Fruit fly (Drosophila melanogaster) whole organism, embryonic: ENCODE measurements around the gene drongo.

Experiments used
- CG10321 ChIP-seq: fragments of 200-800 bp; sonication (Bioruptor generic); IDR thresholded peaks from 2 replicates; pipeline ENCODE4 v1.3.6; 2022; ENCODE audit warnings: missing biosample characterization, missing genetic modification characterization
- CG11504 ChIP-seq: fragments of 200-800 bp; sonication (Bioruptor generic); optimal IDR thresholded peaks from 3 replicates; lab custom pipeline; 2019; ENCODE audit warnings: missing biosample characterization, mild to moderate bottlenecking, missing genetic modification characterization, moderate library complexity
- CG12071 ChIP-seq: fragments of 200-800 bp; sonication (Bioruptor generic); optimal IDR thresholded peaks from 3 replicates; lab custom pipeline; 2018; ENCODE audit warnings: missing biosample characterization, mild to moderate bottlenecking, missing genetic modification characterization
- CG12391 ChIP-seq: fragments of 200-800 bp; sonication (Bioruptor generic); optimal IDR thresholded peaks from 3 replicates; lab custom pipeline; 2018; ENCODE audit warnings: missing biosample characterization, mild to moderate bottlenecking, missing genetic modification characterization, moderate library complexity
- CG15073 ChIP-seq: fragments of 200-800 bp; sonication (Bioruptor generic); optimal IDR thresholded peaks from 2 replicates; lab custom pipeline; 2016; ENCODE audit warnings: missing biosample characterization, missing genetic modification characterization
- CG15696 ChIP-seq: fragments of 200-800 bp; sonication (Bioruptor generic); optimal IDR thresholded peaks from 2 replicates; lab custom pipeline; 2019; ENCODE audit warnings: missing biosample characterization, mild to moderate bottlenecking, missing genetic modification characterization, moderate library complexity
- CG16779 ChIP-seq: fragments of 200-800 bp; sonication (Bioruptor generic); IDR thresholded peaks from 2 replicates; pipeline ENCODE4 v1.3.6; 2022; ENCODE audit warnings: missing biosample characterization, missing genetic modification characterization
- CG16813 ChIP-seq: fragments of 200-800 bp; sonication (Bioruptor generic); IDR thresholded peaks from 3 replicates; pipeline ENCODE4 v1.3.6; 2022; ENCODE audit warnings: missing biosample characterization, missing genetic modification characterization; ENCODE audit not compliant: partially characterized antibody
- CG17385 ChIP-seq: fragments of 200-800 bp; sonication (Bioruptor generic); optimal IDR thresholded peaks from 3 replicates; lab custom pipeline; 2018; ENCODE audit warnings: missing biosample characterization, mild to moderate bottlenecking, missing genetic modification characterization
- CG18011 ChIP-seq: fragments of 200-800 bp; sonication (Bioruptor generic); optimal IDR thresholded peaks from 2 replicates; lab custom pipeline; 2017; ENCODE audit warnings: missing biosample characterization, missing genetic modification characterization, mild to moderate bottlenecking, moderate library complexity, missing genotype
- CG18476 ChIP-seq: fragments of 200-800 bp; sonication (Bioruptor generic); optimal IDR thresholded peaks from 2 replicates; lab custom pipeline; 2016; ENCODE audit warnings: missing biosample characterization, mild to moderate bottlenecking, missing genetic modification characterization
- CG2116 ChIP-seq: fragments of 200-800 bp; sonication (Bioruptor generic); optimal IDR thresholded peaks from 3 replicates; lab custom pipeline; 2018; ENCODE audit warnings: missing biosample characterization, mild to moderate bottlenecking, missing genetic modification characterization
- CG3995 ChIP-seq: fragments of 200-800 bp; sonication (Bioruptor generic); optimal IDR thresholded peaks from 3 replicates; lab custom pipeline; 2016; ENCODE audit warnings: missing biosample characterization, missing genetic modification characterization
- CG4424 ChIP-seq: fragments of 200-800 bp; sonication (Bioruptor generic); optimal IDR thresholded peaks from 3 replicates; lab custom pipeline; 2016; ENCODE audit warnings: missing biosample characterization, missing genetic modification characterization
- CG6254 ChIP-seq: fragments of 200-800 bp; sonication (Bioruptor generic); optimal IDR thresholded peaks from 3 replicates; lab custom pipeline; 2017; ENCODE audit warnings: mild to moderate bottlenecking, missing biosample characterization, missing genetic modification reagents, missing genetic modification characterization
- CG7987 ChIP-seq: fragments of 200-800 bp; sonication (Bioruptor generic); optimal IDR thresholded peaks from 2 replicates; lab custom pipeline; 2018; ENCODE audit warnings: missing biosample characterization, mild to moderate bottlenecking, missing genetic modification characterization, moderate library complexity
- D ChIP-seq, 2 experiments: fragments of 200-800 bp in 1 of 2; fragments of >200 bp in 1 of 2; sonication (Bioruptor generic) in 1 of 2; optimal IDR thresholded peaks; 2 replicates in 1 of 2; 3 replicates in 1 of 2; lab custom pipeline; 2017; ENCODE audit warnings: mild to moderate bottlenecking in 1 of 2, missing biosample characterization in 1 of 2, missing genetic modification characterization in 1 of 2, missing genetic modification reagents in 1 of 2
- Dip2 ChIP-seq: fragments of 200-800 bp; sonication (Bioruptor generic); IDR thresholded peaks from 2 replicates; pipeline ENCODE4 v1.3.6; 2022; ENCODE audit warnings: missing biosample characterization, missing genetic modification characterization
- Dp ChIP-seq: fragments of 200-800 bp; sonication (Bioruptor generic); optimal IDR thresholded peaks from 2 replicates; lab custom pipeline; 2018; ENCODE audit warnings: missing biosample characterization, mild to moderate bottlenecking, missing genetic modification characterization, moderate library complexity
- HLH54F ChIP-seq: fragments of 200-800 bp; sonication (Bioruptor generic); optimal IDR thresholded peaks from 3 replicates; lab custom pipeline; 2016; ENCODE audit warnings: missing biosample characterization, missing genetic modification characterization
- HLHmδ ChIP-seq: fragments of 200-800 bp; sonication (Bioruptor generic); optimal IDR thresholded peaks from 2 replicates; lab custom pipeline; 2018; ENCODE audit warnings: missing biosample characterization, mild to moderate bottlenecking, missing genetic modification characterization, moderate library complexity
- Hr78 ChIP-seq, 2 experiments: fragments of 200-800 bp in 1 of 2; fragments of >200 bp in 1 of 2; sonication (Bioruptor generic) in 1 of 2; optimal IDR thresholded peaks; 2 replicates each; lab custom pipeline; 2017 to 2019; ENCODE audit warnings: missing biosample characterization in 2 of 2, missing genetic modification characterization in 2 of 2, mild to moderate bottlenecking in 1 of 2, moderate library complexity in 1 of 2
- MBD-R2 ChIP-seq: fragments of 200-800 bp; sonication (Bioruptor generic); IDR thresholded peaks from 2 replicates; pipeline ENCODE4 v1.3.6; 2022; ENCODE audit warnings: missing biosample characterization, missing genetic modification characterization
- MTF-1 ChIP-seq: fragments of 200-800 bp; sonication (Bioruptor generic); optimal IDR thresholded peaks from 2 replicates; lab custom pipeline; 2018; ENCODE audit warnings: missing biosample characterization, mild to moderate bottlenecking, missing genetic modification characterization, borderline replicate concordance
- Max ChIP-seq: fragments of 200-800 bp; sonication (Bioruptor generic); optimal IDR thresholded peaks from 2 replicates; lab custom pipeline; 2016; ENCODE audit warnings: missing biosample characterization, mild to moderate bottlenecking, missing genetic modification characterization
- NFAT ChIP-seq: fragments of 200-800 bp; sonication (Bioruptor generic); IDR thresholded peaks from 2 replicates; pipeline ENCODE4 v1.3.6; 2022; ENCODE audit warnings: missing biosample characterization, missing genetic modification characterization
- Oaz ChIP-seq: fragments of 200-800 bp; sonication (Bioruptor generic); IDR thresholded peaks from 2 replicates; pipeline ENCODE4 v1.3.6; 2022; ENCODE audit warnings: missing biosample characterization, missing genetic modification characterization
- Pdp1 ChIP-seq, 2 experiments: fragments of 200-800 bp; sonication (Bioruptor generic); optimal IDR thresholded peaks; 3 replicates each; lab custom pipeline; 2016; ENCODE audit warnings: missing biosample characterization in 2 of 2, missing genetic modification characterization in 2 of 2, mild to moderate bottlenecking in 1 of 2, moderate library complexity in 1 of 2
- Sox102F ChIP-seq: fragments of 200-800 bp; sonication (Bioruptor generic); optimal IDR thresholded peaks from 2 replicates; lab custom pipeline; 2018; ENCODE audit warnings: missing biosample characterization, mild to moderate bottlenecking, missing genetic modification characterization, moderate library complexity
- TFAM ChIP-seq: fragments of 200-800 bp; sonication (Bioruptor generic); optimal IDR thresholded peaks from 2 replicates; lab custom pipeline; 2017; ENCODE audit warnings: missing biosample characterization, missing genetic modification characterization, inconsistent platforms
- ase ChIP-seq: fragments of 200-800 bp; sonication (Bioruptor generic); IDR thresholded peaks from 3 replicates; pipeline ENCODE4 v1.3.6; 2022; ENCODE audit warnings: missing biosample characterization, missing genetic modification characterization
- corto ChIP-seq: fragments of 200-800 bp; sonication (Bioruptor generic); optimal IDR thresholded peaks from 2 replicates; lab custom pipeline; 2016; ENCODE audit warnings: missing biosample characterization, mild to moderate bottlenecking, missing genetic modification characterization, moderate library complexity
- cwo ChIP-seq: fragments of 200-800 bp; sonication (Bioruptor generic); optimal IDR thresholded peaks from 3 replicates; lab custom pipeline; 2017; ENCODE audit warnings: missing biosample characterization, missing genetic modification characterization, mild to moderate bottlenecking, moderate library complexity, missing genetic modification reagents
- dan ChIP-seq: fragments of 200-800 bp; sonication (Bioruptor generic); IDR thresholded peaks from 2 replicates; pipeline ENCODE4 v1.3.6; 2022; ENCODE audit warnings: missing biosample characterization, missing genetic modification characterization
- gce ChIP-seq: fragments of 200-800 bp; sonication (Bioruptor generic); IDR thresholded peaks from 3 replicates; pipeline ENCODE4 v1.3.6; 2022; ENCODE audit warnings: missing biosample characterization, missing genetic modification characterization
- jing ChIP-seq: fragments of 200-800 bp; sonication (Bioruptor generic); optimal IDR thresholded peaks from 2 replicates; lab custom pipeline; 2018; ENCODE audit warnings: missing biosample characterization, mild to moderate bottlenecking, missing genetic modification characterization
- lab ChIP-seq: fragments of 200-800 bp; sonication (Bioruptor generic); optimal IDR thresholded peaks from 3 replicates; lab custom pipeline; 2017; ENCODE audit warnings: missing biosample characterization, missing genetic modification characterization, mild to moderate bottlenecking, moderate library complexity, missing genetic modification reagents
- lmd ChIP-seq: fragments of 200-800 bp; sonication (Bioruptor generic); IDR thresholded peaks from 2 replicates; pipeline ENCODE4 v1.3.6; 2022; ENCODE audit warnings: missing biosample characterization, missing genetic modification characterization
- mld ChIP-seq: fragments of 200-800 bp; sonication (Bioruptor generic); IDR thresholded peaks from 3 replicates; pipeline ENCODE4 v1.3.6; 2022; ENCODE audit warnings: missing biosample characterization, missing genetic modification characterization; ENCODE audit not compliant: partially characterized antibody
- nmo ChIP-seq: fragments of 200-800 bp; sonication (Bioruptor generic); optimal IDR thresholded peaks from 2 replicates; lab custom pipeline; 2018; ENCODE audit warnings: missing biosample characterization, mild to moderate bottlenecking, missing genetic modification characterization, moderate library complexity
- pho ChIP-seq: fragments of 200-800 bp; sonication (Bioruptor generic); optimal IDR thresholded peaks from 2 replicates; lab custom pipeline; 2016; ENCODE audit warnings: missing biosample characterization, missing genetic modification characterization
- pros ChIP-seq: fragments of 200-800 bp; sonication (Bioruptor generic); optimal IDR thresholded peaks from 3 replicates; lab custom pipeline; 2019; ENCODE audit warnings: missing biosample characterization, mild to moderate bottlenecking, missing genetic modification characterization, moderate library complexity
- pum ChIP-seq: fragments of 200-800 bp; sonication (Bioruptor generic); optimal IDR thresholded peaks from 2 replicates; lab custom pipeline; 2016; ENCODE audit warnings: missing biosample characterization, missing genetic modification characterization
- sima ChIP-seq: fragments of 200-800 bp; sonication (Bioruptor generic); optimal IDR thresholded peaks from 2 replicates; lab custom pipeline; 2016; ENCODE audit warnings: missing biosample characterization, missing genetic modification characterization
- sug ChIP-seq: fragments of 200-800 bp; optimal IDR thresholded peaks from 2 replicates; lab custom pipeline; 2019; ENCODE audit warnings: missing biosample characterization, mild to moderate bottlenecking, missing genetic modification characterization, moderate library complexity
- tap ChIP-seq: fragments of 200-800 bp; optimal IDR thresholded peaks from 3 replicates; lab custom pipeline; 2019; ENCODE audit warnings: missing biosample characterization, mild to moderate bottlenecking, missing genetic modification characterization, moderate library complexity
- zfh1 ChIP-seq: fragments of 200-800 bp; sonication (Bioruptor generic); IDR thresholded peaks from 3 replicates; pipeline ENCODE4 v1.3.6; 2022; ENCODE audit warnings: missing biosample characterization, missing genetic modification characterization

Gene drongo

DNA sequence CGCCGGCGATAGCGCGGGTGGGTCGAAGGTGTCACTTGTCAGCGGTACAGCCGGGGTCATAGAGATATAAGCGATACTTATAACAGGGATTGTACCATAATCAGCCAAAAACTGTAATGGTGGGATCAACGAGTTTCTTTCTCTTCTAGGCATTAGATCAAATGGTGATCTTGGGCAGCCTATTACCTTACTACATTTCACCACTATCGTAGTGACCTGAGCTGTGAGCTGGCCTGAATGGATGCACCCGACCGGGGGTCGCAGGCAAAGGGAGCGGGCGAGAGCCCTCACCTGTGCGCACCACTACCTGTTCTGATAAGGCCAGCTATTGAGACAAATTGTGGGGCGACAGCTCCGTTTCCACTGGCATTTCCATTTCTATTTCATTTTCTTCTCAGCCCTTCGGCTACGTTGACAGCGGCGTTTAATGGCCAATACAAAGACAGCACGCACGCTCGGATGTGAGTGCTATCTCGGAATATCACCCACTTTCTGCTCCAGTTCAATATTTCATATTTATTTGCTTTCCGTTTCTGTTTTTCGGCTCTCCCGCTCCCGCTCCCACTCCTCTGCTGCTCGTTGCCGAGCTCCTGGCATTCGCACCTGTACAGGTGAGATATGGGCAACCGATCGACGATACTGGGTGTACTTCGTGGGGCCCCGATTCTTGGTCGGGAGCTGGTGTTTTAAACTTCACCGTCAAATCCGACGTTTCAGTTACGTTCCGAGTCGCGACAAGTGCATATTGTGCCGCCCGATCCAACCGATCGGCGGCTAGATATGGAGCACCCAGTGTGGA is 6.0 kb upstream of the drongo start (continued):
- TF ChIP-seq Pdp1 (GFP tag; optimal IDR thresholded peaks at IDR 0.05; lab: Kevin White, UChicago), result peak; percentile 53 to 57
- TF ChIP-seq CG17385, result peak; percentile 67
- peak; percentile 65 for TF ChIP-seq cwo (GFP tag; lab: Kevin White, UChicago)
- TF ChIP-seq Dip2 (GFP tag; lab: Robert Waterston, UW), result no peak
- TF ChIP-seq MTF-1 (GFP tag; lab: Kevin White, UChicago), result peak; percentile 74
- TF ChIP-seq CG15073 (GFP tag; lab: Kevin White, UChicago), result no peak
- no peak for TF ChIP-seq Dp
- peak; percentile 38 for TF ChIP-seq HLH54F (GFP tag; lab: Kevin White, UChicago)
- peak; percentile 79; the same call in 1 of the 3 replicates for TF ChIP-seq gce
- TF ChIP-seq pho, result no peak
- TF ChIP-seq lab (GFP tag; lab: Kevin White, UChicago), result peak; percentile 87
- TF ChIP-seq D (optimal IDR thresholded peaks at IDR 0.05; lab: Kevin White, UChicago), result no peak
- peak; percentile 80 for TF ChIP-seq D (GFP tag; optimal IDR thresholded peaks at IDR 0.05; lab: Kevin White, UChicago)
- no peak for TF ChIP-seq corto (GFP tag; lab: Kevin White, UChicago)
- TF ChIP-seq dan (GFP tag; lab: Robert Waterston, UW), result no peak
- no peak for TF ChIP-seq NFAT (GFP tag; lab: Robert Waterston, UW)
- TF ChIP-seq CG18476 (GFP tag; lab: Kevin White, UChicago), result peak; percentile 68
- peak; percentile 76 for TF ChIP-seq CG4424 (GFP tag; lab: Kevin White, UChicago)
- TF ChIP-seq zfh1 (GFP tag; lab: Robert Waterston, UW), result peak; percentile 94
- peak; percentile 82 for TF ChIP-seq jing (GFP tag; lab: Kevin White, UChicago)
- peak; percentile 86 for TF ChIP-seq CG11504 (tag; lab: Kevin White, UChicago)
- TF ChIP-seq CG2116 (GFP tag; lab: Kevin White, UChicago), result no peak
- TF ChIP-seq mld, result no peak
- 0 out of 2 replicates have a peak, but pooled peaks have one; percentile 47 for TF ChIP-seq CG16779
- peak; percentile 77 for TF ChIP-seq CG12391
- TF ChIP-seq Hr78 (GFP tag; optimal IDR thresholded peaks at IDR 0.05; lab: Kevin White, UChicago), result peak in 1 of 2 experiments; percentile 99
- TF ChIP-seq Oaz (GFP tag; lab: Robert Waterston, UW), result no peak
- TF ChIP-seq HLHmδ, result no peak
- no peak for TF ChIP-seq CG16813 (GFP tag; lab: Robert Waterston, UW)
- TF ChIP-seq CG10321 (GFP tag; lab: Robert Waterston, UW), result peak; percentile 27; the same call in 1 of the 2 replicates
- TF ChIP-seq nmo, result peak; percentile 83
- peak; percentile 80 for TF ChIP-seq Sox102F (GFP tag; lab: Kevin White, UChicago)
- no peak for TF ChIP-seq CG3995 (GFP tag; lab: Kevin White, UChicago)
- peak; percentile 79 for TF ChIP-seq ase (GFP tag; lab: Robert Waterston, UW)
- TF ChIP-seq CG12071 (GFP tag; lab: Kevin White, UChicago), result peak; percentile 72
- TF ChIP-seq CG15696 (tag; lab: Kevin White, UChicago), result peak; percentile 48
- peak; percentile 78 for TF ChIP-seq sug (tag; lab: Kevin White, UChicago)
- TF ChIP-seq MBD-R2, result peak; percentile 49; the same call in 1 of the 2 replicates
- TF ChIP-seq sima (GFP tag; lab: Kevin White, UChicago), result no peak
- peak; percentile 65 for TF ChIP-seq Max
- peak; percentile 12 for TF ChIP-seq CG7987
- TF ChIP-seq TFAM (GFP tag; lab: Kevin White, UChicago), result no peak
- TF ChIP-seq lmd (GFP tag; lab: Robert Waterston, UW), result peak; percentile 87
- TF ChIP-seq pros (GFP tag; lab: Kevin White, UChicago), result no peak
- no peak for TF ChIP-seq CG18011 (GFP tag; lab: Kevin White, UChicago)
- peak; percentile 79 for TF ChIP-seq CG6254 (GFP tag; lab: Kevin White, UChicago)
- TF ChIP-seq tap, result peak; percentile 71
- TF ChIP-seq pum, result peak; percentile 78
